Fruit fly (Drosophila melanogaster) whole organism, embryonic: ENCODE results near the gene Gyc89Da.

Experiments used
- Abd-B ChIP-seq: fragments of 200-800 bp; sonication (Bioruptor generic); optimal IDR thresholded peaks from 2 replicates; lab custom pipeline; 2018; ENCODE audit warnings: missing biosample characterization, mild to moderate bottlenecking, missing genetic modification characterization, moderate library complexity
- B-H1 ChIP-seq: fragments of 200-800 bp; sonication (Bioruptor generic); IDR thresholded peaks from 3 replicates; pipeline ENCODE4 v1.3.6; 2022; ENCODE audit warnings: missing biosample characterization, missing genetic modification characterization
- CG10267 ChIP-seq: fragments of 200-800 bp; sonication (Bioruptor generic); optimal IDR thresholded peaks from 2 replicates; lab custom pipeline; 2018; ENCODE audit warnings: missing biosample characterization, mild to moderate bottlenecking, missing genetic modification characterization, moderate library complexity
- CG10274 ChIP-seq: fragments of 200-800 bp; sonication (Bioruptor generic); optimal IDR thresholded peaks from 3 replicates; lab custom pipeline; 2017; ENCODE audit warnings: missing biosample characterization, mild to moderate bottlenecking, missing genetic modification characterization
- CG11696 ChIP-seq: fragments of 200-800 bp; sonication (Bioruptor generic); IDR thresholded peaks from 2 replicates; pipeline ENCODE4 v1.3.6; 2022; ENCODE audit warnings: missing biosample characterization, missing genetic modification characterization
- CG13287 ChIP-seq: fragments of 200-800 bp; sonication (Bioruptor generic); IDR thresholded peaks from 2 replicates; pipeline ENCODE4 v1.3.6; 2022; ENCODE audit warnings: missing biosample characterization, missing genetic modification characterization; ENCODE audit not compliant: partially characterized antibody
- CG14667 ChIP-seq: fragments of 200-800 bp; sonication (Bioruptor generic); IDR thresholded peaks from 2 replicates; pipeline ENCODE4 v1.3.6; 2022; ENCODE audit warnings: missing biosample characterization, missing genetic modification characterization
- CG14710 ChIP-seq: fragments of 200-800 bp; sonication (Bioruptor generic); optimal IDR thresholded peaks from 3 replicates; lab custom pipeline; 2019; ENCODE audit warnings: missing biosample characterization, mild to moderate bottlenecking, missing genetic modification characterization, moderate library complexity
- CG14965 ChIP-seq: fragments of 200-800 bp; sonication (Bioruptor generic); optimal IDR thresholded peaks from 2 replicates; lab custom pipeline; 2016; ENCODE audit warnings: missing biosample characterization, missing genetic modification characterization, borderline replicate concordance
- CG15696 ChIP-seq: fragments of 200-800 bp; sonication (Bioruptor generic); optimal IDR thresholded peaks from 2 replicates; lab custom pipeline; 2019; ENCODE audit warnings: missing biosample characterization, mild to moderate bottlenecking, missing genetic modification characterization, moderate library complexity
- CG1647 ChIP-seq: fragments of 200-800 bp; sonication (Bioruptor generic); optimal IDR thresholded peaks from 3 replicates; lab custom pipeline; 2016; ENCODE audit warnings: missing biosample characterization, missing genetic modification characterization
- CG17361 ChIP-seq: fragments of 200-800 bp; sonication (Bioruptor generic); IDR thresholded peaks from 3 replicates; pipeline ENCODE4 v1.3.6; 2022; ENCODE audit warnings: missing biosample characterization, missing genetic modification characterization
- CG17802 ChIP-seq: fragments of 200-800 bp; sonication (Bioruptor generic); optimal IDR thresholded peaks from 2 replicates; lab custom pipeline; 2018; ENCODE audit warnings: missing biosample characterization, mild to moderate bottlenecking, missing genetic modification characterization, moderate library complexity
- CG32532 ChIP-seq: fragments of 200-800 bp; sonication (Bioruptor generic); IDR thresholded peaks from 2 replicates; pipeline ENCODE4 v1.3.6; 2022; ENCODE audit warnings: missing biosample characterization, missing genetic modification characterization
- CG4328 ChIP-seq: fragments of 200-800 bp; sonication (Bioruptor generic); optimal IDR thresholded peaks from 3 replicates; lab custom pipeline; 2017; ENCODE audit warnings: missing biosample characterization, missing genetic modification reagents, missing genetic modification characterization
- CG4404 ChIP-seq: fragments of 200-800 bp; sonication (Bioruptor generic); IDR thresholded peaks from 2 replicates; pipeline ENCODE4 v1.3.6; 2022; ENCODE audit warnings: missing biosample characterization, missing genetic modification characterization
- CG4820 ChIP-seq: fragments of 200-800 bp; sonication (Bioruptor generic); optimal IDR thresholded peaks from 3 replicates; lab custom pipeline; 2016; ENCODE audit warnings: missing biosample characterization, missing genetic modification characterization
- CG6254 ChIP-seq: fragments of 200-800 bp; sonication (Bioruptor generic); optimal IDR thresholded peaks from 3 replicates; lab custom pipeline; 2017; ENCODE audit warnings: mild to moderate bottlenecking, missing biosample characterization, missing genetic modification reagents, missing genetic modification characterization
- CG8924 ChIP-seq: fragments of 200-800 bp; optimal IDR thresholded peaks from 3 replicates; lab custom pipeline; 2019; ENCODE audit warnings: missing biosample characterization, mild to moderate bottlenecking, missing genetic modification characterization, moderate library complexity
- CG9876 ChIP-seq: fragments of 200-800 bp; sonication (Bioruptor generic); optimal IDR thresholded peaks from 2 replicates; lab custom pipeline; 2016; ENCODE audit warnings: missing biosample characterization, missing genetic modification characterization
- CHES-1-like ChIP-seq: fragments of 200-800 bp; sonication (Bioruptor generic); optimal IDR thresholded peaks from 2 replicates; lab custom pipeline; 2016; ENCODE audit warnings: missing biosample characterization, missing genetic modification characterization
- Camta ChIP-seq: fragments of 200-800 bp; sonication (Bioruptor generic); optimal IDR thresholded peaks from 2 replicates; lab custom pipeline; 2016; ENCODE audit warnings: missing biosample characterization, missing genetic modification characterization
- Fer1 ChIP-seq: fragments of 200-800 bp; sonication (Bioruptor generic); optimal IDR thresholded peaks from 2 replicates; lab custom pipeline; 2017; ENCODE audit warnings: missing biosample characterization, mild to moderate bottlenecking, missing genetic modification characterization
- Fer3 ChIP-seq: fragments of 200-800 bp; sonication (Bioruptor generic); optimal IDR thresholded peaks from 2 replicates; lab custom pipeline; 2018; ENCODE audit warnings: missing biosample characterization, mild to moderate bottlenecking, missing genetic modification characterization, moderate library complexity
- Hr51 ChIP-seq, 2 experiments: fragments of 200-800 bp; sonication (Bioruptor generic); optimal IDR thresholded peaks; 2 replicates in 1 of 2; 3 replicates in 1 of 2; lab custom pipeline; 2016 to 2018; ENCODE audit warnings: missing biosample characterization in 2 of 2, missing genetic modification characterization in 2 of 2, mild to moderate bottlenecking in 1 of 2, moderate library complexity in 1 of 2
- MBD-R2 ChIP-seq: fragments of 200-800 bp; sonication (Bioruptor generic); IDR thresholded peaks from 2 replicates; pipeline ENCODE4 v1.3.6; 2022; ENCODE audit warnings: missing biosample characterization, missing genetic modification characterization
- Oaz ChIP-seq: fragments of 200-800 bp; sonication (Bioruptor generic); IDR thresholded peaks from 2 replicates; pipeline ENCODE4 v1.3.6; 2022; ENCODE audit warnings: missing biosample characterization, missing genetic modification characterization
- Ssrp ChIP-seq: fragments of 200-800 bp; sonication (Bioruptor generic); optimal IDR thresholded peaks from 2 replicates; lab custom pipeline; 2018; ENCODE audit warnings: missing biosample characterization, mild to moderate bottlenecking, missing genetic modification characterization, moderate library complexity
- Tbp ChIP-seq: fragments of >200 bp; optimal IDR thresholded peaks from 2 replicates; lab custom pipeline; 2018; ENCODE audit warnings: missing biosample characterization, missing genetic modification characterization
- btn ChIP-seq: fragments of 200-800 bp; sonication (Bioruptor generic); optimal IDR thresholded peaks from 2 replicates; lab custom pipeline; 2016; ENCODE audit warnings: missing biosample characterization, missing genetic modification characterization
- chn ChIP-seq: fragments of 200-800 bp; sonication (Bioruptor generic); optimal IDR thresholded peaks from 2 replicates; lab custom pipeline; 2016; ENCODE audit warnings: missing biosample characterization, missing genetic modification characterization
- danr ChIP-seq: fragments of 200-800 bp; sonication (Bioruptor generic); IDR thresholded peaks from 2 replicates; pipeline ENCODE4 v1.3.6; 2022; ENCODE audit warnings: missing biosample characterization, missing genetic modification characterization
- dpn ChIP-seq, 2 experiments: fragments of 200-800 bp; sonication (Bioruptor generic); optimal IDR thresholded peaks; 3 replicates each; lab custom pipeline; 2016; ENCODE audit warnings: missing biosample characterization in 2 of 2, missing genetic modification characterization in 2 of 2
- ewg ChIP-seq: fragments of 200-800 bp; sonication (Bioruptor generic); optimal IDR thresholded peaks from 3 replicates; lab custom pipeline; 2017; ENCODE audit warnings: mild to moderate bottlenecking, missing biosample characterization, missing genetic modification reagents, missing genetic modification characterization
- fu2 ChIP-seq: fragments of 200-800 bp; sonication (Bioruptor generic); optimal IDR thresholded peaks from 2 replicates; lab custom pipeline; 2016; ENCODE audit warnings: missing biosample characterization, missing genetic modification characterization
- lmd ChIP-seq: fragments of 200-800 bp; sonication (Bioruptor generic); IDR thresholded peaks from 2 replicates; pipeline ENCODE4 v1.3.6; 2022; ENCODE audit warnings: missing biosample characterization, missing genetic modification characterization
- nerfin-1 ChIP-seq: fragments of 200-800 bp; sonication (Bioruptor generic); optimal IDR thresholded peaks from 3 replicates; lab custom pipeline; 2019; ENCODE audit warnings: missing biosample characterization, mild to moderate bottlenecking, missing genetic modification characterization, moderate library complexity
- oc ChIP-seq: fragments of 200-800 bp; sonication (Bioruptor generic); optimal IDR thresholded peaks from 2 replicates; lab custom pipeline; 2018; ENCODE audit warnings: missing biosample characterization, mild to moderate bottlenecking, missing genetic modification characterization, moderate library complexity
- ranshi ChIP-seq: fragments of 200-800 bp; sonication (Bioruptor generic); IDR thresholded peaks from 2 replicates; pipeline ENCODE4 v1.3.6; 2022; ENCODE audit warnings: missing biosample characterization, missing genetic modification characterization
- sob ChIP-seq: fragments of 200-800 bp; sonication (Bioruptor generic); IDR thresholded peaks from 2 replicates; pipeline ENCODE4 v1.3.6; 2022; ENCODE audit warnings: missing biosample characterization, missing genetic modification characterization
- tgo ChIP-seq: fragments of 200-800 bp; sonication (Bioruptor generic); IDR thresholded peaks from 3 replicates; pipeline ENCODE4 v1.3.6; 2022; ENCODE audit warnings: missing biosample characterization, missing genetic modification characterization
- tll ChIP-seq, 2 experiments: fragments of 200-800 bp in 1 of 2; fragments of >200 bp in 1 of 2; sonication (Bioruptor generic) in 1 of 2; optimal IDR thresholded peaks; 2 replicates each; lab custom pipeline; 2017 to 2019; ENCODE audit warnings: missing biosample characterization in 2 of 2, missing genetic modification characterization in 2 of 2, mild to moderate bottlenecking in 1 of 2, moderate library complexity in 1 of 2
- tna ChIP-seq: fragments of 200-800 bp; sonication (Bioruptor generic); IDR thresholded peaks from 2 replicates; pipeline ENCODE4 v1.3.6; 2022; ENCODE audit warnings: missing biosample characterization, missing genetic modification characterization; ENCODE audit not compliant: partially characterized antibody
- trem ChIP-seq: fragments of 200-800 bp; optimal IDR thresholded peaks from 3 replicates; lab custom pipeline; 2019; ENCODE audit warnings: missing biosample characterization, mild to moderate bottlenecking, missing genetic modification characterization, moderate library complexity
- twi ChIP-seq: fragments of 200-800 bp; optimal IDR thresholded peaks from 2 replicates; lab custom pipeline; 2019; ENCODE audit warnings: missing biosample characterization, mild to moderate bottlenecking, missing genetic modification characterization, moderate library complexity
- unc-4 ChIP-seq: fragments of 200-800 bp; sonication (Bioruptor generic); IDR thresholded peaks from 2 replicates; pipeline ENCODE4 v1.3.6; 2022; ENCODE audit warnings: missing biosample characterization, missing genetic modification characterization; ENCODE audit not compliant: partially characterized antibody
- wor ChIP-seq: fragments of 200-800 bp; sonication (Bioruptor generic); IDR thresholded peaks from 2 replicates; pipeline ENCODE4 v1.3.6; 2022; ENCODE audit warnings: missing biosample characterization, missing genetic modification characterization
- zf30C ChIP-seq: fragments of 200-800 bp; sonication (Bioruptor generic); optimal IDR thresholded peaks from 3 replicates; lab custom pipeline; 2018; ENCODE audit warnings: missing biosample characterization, mild to moderate bottlenecking, missing genetic modification characterization

Gene Gyc89Da

dm6 chr3R:16448378-16449134, 23.8 kb upstream of the Gyc89Da start (continued):
- TF ChIP-seq CHES-1-like (no peak), dpn (GFP tag; optimal IDR thresholded peaks at IDR 0.05; lab: Kevin White, UChicago) (peak in 1 of 2 experiments; percentile 71), sob (GFP tag; lab: Robert Waterston, UW) (peak; percentile 66), CG4404 (GFP tag; lab: Robert Waterston, UW) (peak; percentile 38), CG8924 (tag; lab: Kevin White, UChicago) (peak; percentile 43), Oaz (peak; percentile 63), chn (GFP tag; lab: Kevin White, UChicago) (peak; percentile 13), B-H1 (GFP tag; lab: Robert Waterston, UW) (peak; percentile 77), CG17802 (peak; percentile 77), CG4328 (GFP tag; lab: Kevin White, UChicago) (no peak), oc (tag; lab: Kevin White, UChicago) (peak; percentile 65), tgo (GFP tag; lab: Robert Waterston, UW) (peak; percentile 73), ewg (GFP tag; lab: Kevin White, UChicago) (peak; percentile 46), danr (GFP tag; lab: Robert Waterston, UW) (peak; percentile 52; the same call in 1 of the 2 replicates), nerfin-1 (no peak), Ssrp (tag; lab: Kevin White, UChicago) (peak; percentile 75), Fer1 (GFP tag; lab: Kevin White, UChicago) (peak; percentile 67), zf30C (GFP tag; lab: Kevin White, UChicago) (peak; percentile 76), lmd (GFP tag; lab: Robert Waterston, UW) (peak; percentile 82), CG15696 (tag; lab: Kevin White, UChicago) (no peak), trem (tag; lab: Kevin White, UChicago) (peak; percentile 75), CG14667 (GFP tag; lab: Robert Waterston, UW) (peak; percentile 80), CG6254 (GFP tag; lab: Kevin White, UChicago) (peak; percentile 79), Tbp (GFP tag; lab: Kevin White, UChicago) (no peak), CG17361 (GFP tag; lab: Robert Waterston, UW) (0 out of 3 replicates have a peak, but pooled peaks have one; percentile 86), Fer3 (tag; lab: Kevin White, UChicago) (peak; percentile 75), MBD-R2 (GFP tag; lab: Robert Waterston, UW) (peak; percentile 35; the same call in 1 of the 2 replicates), tna (GFP tag; lab: Robert Waterston, UW) (no peak), CG14965 (GFP tag; lab: Kevin White, UChicago) (no peak), CG10274 (GFP tag; lab: Kevin White, UChicago) (no peak), tll (GFP tag; optimal IDR thresholded peaks at IDR 0.05; lab: Kevin White, UChicago) (no peak), CG13287 (GFP tag; lab: Robert Waterston, UW) (no peak), CG14710 (tag; lab: Kevin White, UChicago) (peak; percentile 54), btn (GFP tag; lab: Kevin White, UChicago) (no peak), CG9876 (GFP tag; lab: Kevin White, UChicago) (peak; percentile 62), CG4820 (GFP tag; lab: Kevin White, UChicago) (peak; percentile 40), Hr51 (GFP tag; optimal IDR thresholded peaks at IDR 0.05; lab: Kevin White, UChicago) (peak in 1 of 2 experiments; percentile 73), twi (no peak), Camta (GFP tag; lab: Kevin White, UChicago) (peak; percentile 7), ranshi (peak; percentile 76), wor (GFP tag; lab: Robert Waterston, UW) (peak; percentile 80), fu2 (GFP tag; lab: Kevin White, UChicago) (peak; percentile 20), unc-4 (no peak), Abd-B (GFP tag; lab: Kevin White, UChicago) (peak; percentile 42), CG10267 (tag; lab: Kevin White, UChicago) (peak; percentile 49), CG1647 (GFP tag; lab: Kevin White, UChicago) (peak; percentile 32), CG11696 (GFP tag; lab: Robert Waterston, UW) (peak; percentile 72), CG32532 (GFP tag; lab: Robert Waterston, UW) (peak; percentile 79)
